Fruit fly (Drosophila melanogaster) whole organism, prepupa: Measurements from ENCODE around the gene Gyc88E.

Experiments
- Blimp-1 ChIP-seq: fragments of 200-800 bp; sonication (Bioruptor generic); optimal IDR thresholded peaks from 3 replicates; lab custom pipeline; 2017; ENCODE audit warnings: missing biosample characterization, missing genetic modification characterization, mild to moderate bottlenecking, moderate library complexity, missing genetic modification reagents
- CG10669 ChIP-seq: fragments of 200-800 bp; sonication (Bioruptor generic); optimal IDR thresholded peaks from 3 replicates; lab custom pipeline; 2018; ENCODE audit warnings: missing biosample characterization, mild to moderate bottlenecking, missing genetic modification characterization, moderate library complexity
- CG11294 ChIP-seq: fragments of 200-800 bp; sonication (Bioruptor generic); IDR thresholded peaks from 2 replicates; pipeline ENCODE4 v1.3.6; 2022; ENCODE audit warnings: missing biosample characterization, missing genetic modification characterization
- CG11762 ChIP-seq: fragments of 200-800 bp; sonication (Bioruptor generic); optimal IDR thresholded peaks from 3 replicates; lab custom pipeline; 2016; ENCODE audit warnings: missing biosample characterization, missing genetic modification characterization; ENCODE audit not compliant: insufficient read depth
- CG11902 ChIP-seq: fragments of 200-800 bp; sonication (Bioruptor generic); optimal IDR thresholded peaks from 3 replicates; lab custom pipeline; 2016; ENCODE audit warnings: missing biosample characterization, missing genetic modification characterization
- CG15336 ChIP-seq: fragments of 200-800 bp; sonication (Bioruptor generic); IDR thresholded peaks from 2 replicates; pipeline ENCODE4 v1.3.6; 2022; ENCODE audit warnings: missing biosample characterization, missing genetic modification characterization
- CG16779 ChIP-seq: fragments of 200-800 bp; sonication (Bioruptor generic); optimal IDR thresholded peaks from 3 replicates; lab custom pipeline; 2017; ENCODE audit warnings: missing biosample characterization, mild to moderate bottlenecking, missing genetic modification characterization
- CG34406 ChIP-seq: fragments of 200-800 bp; sonication (Bioruptor generic); optimal IDR thresholded peaks from 3 replicates; lab custom pipeline; 2016; ENCODE audit warnings: missing biosample characterization, missing genetic modification characterization
- CG3919 ChIP-seq: fragments of 200-800 bp; sonication (Bioruptor generic); optimal IDR thresholded peaks from 3 replicates; lab custom pipeline; 2016; ENCODE audit warnings: missing biosample characterization, missing genetic modification characterization
- CG4318 ChIP-seq: fragments of 200-800 bp; sonication (Bioruptor generic); optimal IDR thresholded peaks from 3 replicates; lab custom pipeline; 2017; ENCODE audit warnings: missing biosample characterization, mild to moderate bottlenecking, missing genetic modification characterization
- CG6163 ChIP-seq: fragments of 200-800 bp; sonication (Bioruptor generic); IDR thresholded peaks from 3 replicates; pipeline ENCODE4 v1.3.6; 2022; ENCODE audit warnings: missing biosample characterization, missing genetic modification characterization
- CG6276 ChIP-seq: fragments of 200-800 bp; sonication (Bioruptor generic); optimal IDR thresholded peaks from 2 replicates; lab custom pipeline; 2017; ENCODE audit warnings: missing biosample characterization, mild to moderate bottlenecking, missing genetic modification characterization
- CG6792 ChIP-seq: fragments of 200-800 bp; sonication (Bioruptor generic); optimal IDR thresholded peaks from 3 replicates; lab custom pipeline; 2016; ENCODE audit warnings: missing biosample characterization, missing genetic modification characterization
- CG6808 ChIP-seq: fragments of 200-800 bp; sonication (Bioruptor generic); optimal IDR thresholded peaks from 3 replicates; lab custom pipeline; 2017; ENCODE audit warnings: missing biosample characterization, missing genetic modification characterization, mild to moderate bottlenecking, moderate library complexity, missing genetic modification reagents
- CG6854 ChIP-seq: fragments of 200-800 bp; sonication (Bioruptor generic); optimal IDR thresholded peaks from 2 replicates; lab custom pipeline; 2017; ENCODE audit warnings: missing biosample characterization, mild to moderate bottlenecking, missing genetic modification characterization
- CG8119 ChIP-seq: fragments of 200-800 bp; sonication (Bioruptor generic); IDR thresholded peaks from 3 replicates; pipeline ENCODE4 v1.3.6; 2022; ENCODE audit warnings: missing biosample characterization, missing genetic modification characterization
- CG8319 ChIP-seq: fragments of 200-800 bp; sonication (Bioruptor generic); optimal IDR thresholded peaks from 3 replicates; lab custom pipeline; 2016; ENCODE audit warnings: missing biosample characterization, missing genetic modification characterization
- CG8632 ChIP-seq: fragments of 200-800 bp; sonication (Bioruptor generic); optimal IDR thresholded peaks from 3 replicates; lab custom pipeline; 2016; ENCODE audit warnings: missing biosample characterization, missing genetic modification characterization
- CG9139 ChIP-seq: fragments of 200-800 bp; sonication (Bioruptor generic); optimal IDR thresholded peaks from 3 replicates; lab custom pipeline; 2017; ENCODE audit warnings: missing biosample characterization, mild to moderate bottlenecking, missing genetic modification characterization
- Eip75B ChIP-seq: fragments of 200-800 bp; sonication (Bioruptor generic); optimal IDR thresholded peaks from 3 replicates; lab custom pipeline; 2016; ENCODE audit warnings: missing biosample characterization, missing genetic modification characterization
- Eip78C ChIP-seq: fragments of 200-800 bp; sonication (Bioruptor generic); peaks from one replicate; lab custom pipeline; 2016; ENCODE audit warnings: missing biosample characterization, missing genetic modification characterization
- Gug ChIP-seq: fragments of 200-800 bp; sonication (Bioruptor generic); IDR thresholded peaks from 2 replicates; pipeline ENCODE4 v1.3.6; 2022; ENCODE audit warnings: missing biosample characterization, missing genetic modification characterization
- Hr38 ChIP-seq: sonication (Bioruptor generic); optimal IDR thresholded peaks from 2 replicates; lab custom pipeline; 2016; ENCODE audit warnings: missing biosample characterization, missing genetic modification characterization
- Lpt ChIP-seq: fragments of 200-800 bp; sonication (Bioruptor generic); optimal IDR thresholded peaks from 3 replicates; lab custom pipeline; 2016; ENCODE audit warnings: missing biosample characterization, missing genetic modification characterization
- Met ChIP-seq: fragments of 200-800 bp; sonication (Bioruptor generic); optimal IDR thresholded peaks from 3 replicates; lab custom pipeline; 2016; ENCODE audit warnings: missing biosample characterization, missing genetic modification characterization
- Sox102F ChIP-seq: fragments of 200-800 bp; sonication (Bioruptor generic); optimal IDR thresholded peaks from 2 replicates; lab custom pipeline; 2016; ENCODE audit warnings: missing biosample characterization, mild to moderate bottlenecking, missing genetic modification characterization
- Sox14 ChIP-seq: fragments of 200-800 bp; sonication (Bioruptor generic); optimal IDR thresholded peaks from 3 replicates; lab custom pipeline; 2016; ENCODE audit warnings: missing biosample characterization, missing genetic modification characterization
- Sox15 ChIP-seq: fragments of 200-800 bp; sonication (Bioruptor generic); optimal IDR thresholded peaks from 3 replicates; lab custom pipeline; 2016; ENCODE audit warnings: missing biosample characterization, missing genetic modification characterization
- achi ChIP-seq: fragments of 200-800 bp; sonication (Bioruptor generic); optimal IDR thresholded peaks from 3 replicates; lab custom pipeline; 2016; ENCODE audit warnings: missing biosample characterization, missing genetic modification characterization
- eg ChIP-seq: fragments of 200-800 bp; sonication (Bioruptor generic); IDR thresholded peaks from 3 replicates; pipeline ENCODE4 v1.3.6; 2022; ENCODE audit warnings: missing biosample characterization, missing genetic modification characterization
- esn ChIP-seq: fragments of 200-800 bp; sonication (Bioruptor generic); optimal IDR thresholded peaks from 2 replicates; lab custom pipeline; 2016; ENCODE audit warnings: missing biosample characterization, mild to moderate bottlenecking, missing genetic modification characterization, moderate library complexity
- net ChIP-seq: fragments of 200-800 bp; sonication (Bioruptor generic); optimal IDR thresholded peaks from 3 replicates; lab custom pipeline; 2016; ENCODE audit warnings: missing biosample characterization, missing genetic modification characterization
- salr ChIP-seq, 2 experiments: fragments of 200-800 bp; sonication (Bioruptor generic); optimal IDR thresholded peaks; 3 replicates each; lab custom pipeline; 2016 to 2018; ENCODE audit warnings: missing biosample characterization in 2 of 2, missing genetic modification characterization in 2 of 2, mild to moderate bottlenecking in 1 of 2
- spab ChIP-seq: fragments of 200-800 bp; sonication (Bioruptor generic); optimal IDR thresholded peaks from 2 replicates; lab custom pipeline; 2017; ENCODE audit warnings: missing biosample characterization, mild to moderate bottlenecking, missing genetic modification characterization, missing genetic modification reagents
- ss ChIP-seq, 2 experiments: fragments of 200-800 bp; sonication (Bioruptor generic); optimal IDR thresholded peaks; 2 replicates in 1 of 2; 3 replicates in 1 of 2; lab custom pipeline; 2017 to 2018; ENCODE audit warnings: mild to moderate bottlenecking in 2 of 2, missing biosample characterization in 2 of 2, missing genetic modification characterization in 2 of 2, moderate library complexity in 1 of 2
- svp ChIP-seq: fragments of 200-800 bp; sonication (Bioruptor generic); peaks from one replicate; lab custom pipeline; 2016; ENCODE audit warnings: missing biosample characterization, missing genetic modification characterization
- vri ChIP-seq: fragments of 200-800 bp; sonication (Bioruptor generic); optimal IDR thresholded peaks from 3 replicates; lab custom pipeline; 2016; ENCODE audit warnings: missing biosample characterization, mild to moderate bottlenecking, missing genetic modification characterization

Gene Gyc88E

dm6 chr3R:15128646-15129429, 21.3 kb upstream of the Gyc88E start (continued):
- TF ChIP-seq CG11762 (GFP tag; lab: Kevin White, UChicago) = no peak
- TF ChIP-seq Sox14 (GFP tag; lab: Kevin White, UChicago) = no peak
- TF ChIP-seq esn (GFP tag; lab: Kevin White, UChicago) = no peak
- TF ChIP-seq CG6792 (GFP tag; lab: Kevin White, UChicago) = no peak
- TF ChIP-seq Gug (GFP tag; lab: Robert Waterston, UW) = no peak
- TF ChIP-seq eg (GFP tag; lab: Robert Waterston, UW) = no peak
- TF ChIP-seq achi (GFP tag; lab: Kevin White, UChicago) = peak; percentile 8
- TF ChIP-seq Hr38 (GFP tag; lab: Kevin White, UChicago) = no peak
- TF ChIP-seq CG16779 (tag; lab: Kevin White, UChicago) = no peak
- no peak for TF ChIP-seq CG6854 (GFP tag; lab: Kevin White, UChicago)
- TF ChIP-seq CG15336 (GFP tag; lab: Robert Waterston, UW) = peak; percentile 51; the same call in 1 of the 2 replicates
- no peak for TF ChIP-seq svp (GFP tag; lab: Kevin White, UChicago)
- TF ChIP-seq CG6808 (GFP tag; lab: Kevin White, UChicago) = no peak
- TF ChIP-seq CG11902 (GFP tag; lab: Kevin White, UChicago) = no peak
- TF ChIP-seq CG8319 (GFP tag; lab: Kevin White, UChicago) = no peak
- TF ChIP-seq Sox102F = no peak
- no peak; the same call in 2 of the 3 replicates for TF ChIP-seq CG8119
- TF ChIP-seq net (GFP tag; lab: Kevin White, UChicago) = peak; percentile 25
- TF ChIP-seq CG4318 (GFP tag; lab: Kevin White, UChicago) = peak; percentile 61
- no peak for TF ChIP-seq CG6163
- TF ChIP-seq CG9139 (GFP tag; lab: Kevin White, UChicago) = no peak
- TF ChIP-seq vri = no peak
- TF ChIP-seq CG3919 (GFP tag; lab: Kevin White, UChicago) = no peak
- TF ChIP-seq Blimp-1 = no peak
- no peak for TF ChIP-seq Lpt
- no peak for TF ChIP-seq Eip75B (GFP tag; lab: Kevin White, UChicago)
- peak; percentile 38; the same call in 1 of the 2 replicates for TF ChIP-seq CG11294 (GFP tag; lab: Robert Waterston, UW)
- TF ChIP-seq CG34406 (GFP tag; lab: Kevin White, UChicago) = no peak
- TF ChIP-seq Met (GFP tag; lab: Kevin White, UChicago) = no peak

dm6 chr3R:15129998-15130397, 20.2 kb upstream of the Gyc88E start:
- TF ChIP-seq spab (GFP tag; lab: Kevin White, UChicago) (no peak), CG10669 (no peak), net (GFP tag; lab: Kevin White, UChicago) (no peak), eg (GFP tag; lab: Robert Waterston, UW) (no peak), CG6854 (GFP tag; lab: Kevin White, UChicago) (no peak), Eip78C (GFP tag; lab: Kevin White, UChicago) (peak; percentile 47), svp (GFP tag; lab: Kevin White, UChicago) (peak; percentile 6), Eip75B (GFP tag; lab: Kevin White, UChicago) (no peak), Met (GFP tag; lab: Kevin White, UChicago) (no peak), CG8632 (GFP tag; lab: Kevin White, UChicago) (no peak)

- TF ChIP-seq Sox15 (GFP tag; lab: Kevin White, UChicago) (no peak), salr (GFP tag; optimal IDR thresholded peaks at IDR 0.05; lab: Kevin White, UChicago) (peak; percentile 44 to 51), CG6808 (GFP tag; lab: Kevin White, UChicago) (no peak), ss (GFP tag; optimal IDR thresholded peaks at IDR 0.05; lab: Kevin White, UChicago) (peak in 1 of 2 experiments; percentile 9), CG6276 (GFP tag; lab: Kevin White, UChicago) (peak; percentile 3), esn (GFP tag; lab: Kevin White, UChicago) (no peak)
Measured at dm6 chr3R:15130873-15131272, 19.3 kb upstream of the Gyc88E start.
